Fruit fly (Drosophila melanogaster) whole organism, prepupa: Measurements from ENCODE around the gene mof.

ENCODE experiments used
- Blimp-1 ChIP-seq: fragments of 200-800 bp; sonication (Bioruptor generic); optimal IDR thresholded peaks from 3 replicates; lab custom pipeline; 2017; ENCODE audit warnings: missing biosample characterization, missing genetic modification characterization, mild to moderate bottlenecking, moderate library complexity, missing genetic modification reagents
- CG10631 ChIP-seq: fragments of 200-800 bp; sonication (Bioruptor generic); optimal IDR thresholded peaks from 2 replicates; lab custom pipeline; 2016; ENCODE audit warnings: missing biosample characterization, missing genetic modification characterization
- CG10669 ChIP-seq: fragments of 200-800 bp; sonication (Bioruptor generic); optimal IDR thresholded peaks from 3 replicates; lab custom pipeline; 2018; ENCODE audit warnings: missing biosample characterization, mild to moderate bottlenecking, missing genetic modification characterization, moderate library complexity
- CG11294 ChIP-seq: fragments of 200-800 bp; sonication (Bioruptor generic); IDR thresholded peaks from 2 replicates; pipeline ENCODE4 v1.3.6; 2022; ENCODE audit warnings: missing biosample characterization, missing genetic modification characterization
- CG11762 ChIP-seq: fragments of 200-800 bp; sonication (Bioruptor generic); optimal IDR thresholded peaks from 3 replicates; lab custom pipeline; 2016; ENCODE audit warnings: missing biosample characterization, missing genetic modification characterization; ENCODE audit not compliant: insufficient read depth
- CG11902 ChIP-seq: fragments of 200-800 bp; sonication (Bioruptor generic); optimal IDR thresholded peaks from 3 replicates; lab custom pipeline; 2016; ENCODE audit warnings: missing biosample characterization, missing genetic modification characterization
- CG15336 ChIP-seq: fragments of 200-800 bp; sonication (Bioruptor generic); IDR thresholded peaks from 2 replicates; pipeline ENCODE4 v1.3.6; 2022; ENCODE audit warnings: missing biosample characterization, missing genetic modification characterization
- CG1621 ChIP-seq: fragments of 200-800 bp; sonication (Bioruptor generic); optimal IDR thresholded peaks from 3 replicates; lab custom pipeline; 2018; ENCODE audit warnings: missing biosample characterization, mild to moderate bottlenecking, missing genetic modification characterization
- CG16779 ChIP-seq: fragments of 200-800 bp; sonication (Bioruptor generic); optimal IDR thresholded peaks from 3 replicates; lab custom pipeline; 2017; ENCODE audit warnings: missing biosample characterization, mild to moderate bottlenecking, missing genetic modification characterization
- CG32006 ChIP-seq: fragments of 200-800 bp; sonication (Bioruptor generic); optimal IDR thresholded peaks from 3 replicates; lab custom pipeline; 2017; ENCODE audit warnings: missing biosample characterization, mild to moderate bottlenecking, missing genetic modification characterization
- CG34406 ChIP-seq: fragments of 200-800 bp; sonication (Bioruptor generic); optimal IDR thresholded peaks from 3 replicates; lab custom pipeline; 2016; ENCODE audit warnings: missing biosample characterization, missing genetic modification characterization
- CG6163 ChIP-seq: fragments of 200-800 bp; sonication (Bioruptor generic); IDR thresholded peaks from 3 replicates; pipeline ENCODE4 v1.3.6; 2022; ENCODE audit warnings: missing biosample characterization, missing genetic modification characterization
- CG6276 ChIP-seq: fragments of 200-800 bp; sonication (Bioruptor generic); optimal IDR thresholded peaks from 2 replicates; lab custom pipeline; 2017; ENCODE audit warnings: missing biosample characterization, mild to moderate bottlenecking, missing genetic modification characterization
- CG6792 ChIP-seq: fragments of 200-800 bp; sonication (Bioruptor generic); optimal IDR thresholded peaks from 3 replicates; lab custom pipeline; 2016; ENCODE audit warnings: missing biosample characterization, missing genetic modification characterization
- CG6808 ChIP-seq: fragments of 200-800 bp; sonication (Bioruptor generic); optimal IDR thresholded peaks from 3 replicates; lab custom pipeline; 2017; ENCODE audit warnings: missing biosample characterization, missing genetic modification characterization, mild to moderate bottlenecking, moderate library complexity, missing genetic modification reagents
- CG6854 ChIP-seq: fragments of 200-800 bp; sonication (Bioruptor generic); optimal IDR thresholded peaks from 2 replicates; lab custom pipeline; 2017; ENCODE audit warnings: missing biosample characterization, mild to moderate bottlenecking, missing genetic modification characterization
- CG7368 ChIP-seq: fragments of 200-800 bp; sonication (Bioruptor generic); optimal IDR thresholded peaks from 3 replicates; lab custom pipeline; 2016; ENCODE audit warnings: missing biosample characterization, missing genetic modification characterization
- CG8119 ChIP-seq: fragments of 200-800 bp; sonication (Bioruptor generic); IDR thresholded peaks from 3 replicates; pipeline ENCODE4 v1.3.6; 2022; ENCODE audit warnings: missing biosample characterization, missing genetic modification characterization
- CG9139 ChIP-seq: fragments of 200-800 bp; sonication (Bioruptor generic); optimal IDR thresholded peaks from 3 replicates; lab custom pipeline; 2017; ENCODE audit warnings: missing biosample characterization, mild to moderate bottlenecking, missing genetic modification characterization
- Eip75B ChIP-seq: fragments of 200-800 bp; sonication (Bioruptor generic); optimal IDR thresholded peaks from 3 replicates; lab custom pipeline; 2016; ENCODE audit warnings: missing biosample characterization, missing genetic modification characterization
- Eip78C ChIP-seq: fragments of 200-800 bp; sonication (Bioruptor generic); peaks from one replicate; lab custom pipeline; 2016; ENCODE audit warnings: missing biosample characterization, missing genetic modification characterization
- Eip93F ChIP-seq: fragments of 200-800 bp; sonication (Bioruptor generic); optimal IDR thresholded peaks from 2 replicates; lab custom pipeline; 2016; ENCODE audit warnings: missing biosample characterization, mild to moderate bottlenecking, missing genetic modification characterization
- Ets21C ChIP-seq: fragments of 200-800 bp; sonication (Bioruptor generic); optimal IDR thresholded peaks from 3 replicates; lab custom pipeline; 2016; ENCODE audit warnings: missing biosample characterization, missing genetic modification characterization
- Gug ChIP-seq: fragments of 200-800 bp; sonication (Bioruptor generic); IDR thresholded peaks from 2 replicates; pipeline ENCODE4 v1.3.6; 2022; ENCODE audit warnings: missing biosample characterization, missing genetic modification characterization
- Hr4 ChIP-seq: fragments of 200-800 bp; sonication (Bioruptor generic); optimal IDR thresholded peaks from 3 replicates; lab custom pipeline; 2016; ENCODE audit warnings: missing biosample characterization, missing genetic modification characterization
- Met ChIP-seq: fragments of 200-800 bp; sonication (Bioruptor generic); optimal IDR thresholded peaks from 3 replicates; lab custom pipeline; 2016; ENCODE audit warnings: missing biosample characterization, missing genetic modification characterization
- OdsH ChIP-seq: fragments of 200-800 bp; sonication (Bioruptor generic); optimal IDR thresholded peaks from 3 replicates; lab custom pipeline; 2016; ENCODE audit warnings: missing biosample characterization, missing genetic modification characterization
- Smox ChIP-seq: fragments of 200-800 bp; sonication (Bioruptor generic); optimal IDR thresholded peaks from 3 replicates; lab custom pipeline; 2016; ENCODE audit warnings: missing biosample characterization, missing genetic modification characterization
- Sox102F ChIP-seq: fragments of 200-800 bp; sonication (Bioruptor generic); optimal IDR thresholded peaks from 2 replicates; lab custom pipeline; 2016; ENCODE audit warnings: missing biosample characterization, mild to moderate bottlenecking, missing genetic modification characterization
- Sox14 ChIP-seq: fragments of 200-800 bp; sonication (Bioruptor generic); optimal IDR thresholded peaks from 3 replicates; lab custom pipeline; 2016; ENCODE audit warnings: missing biosample characterization, missing genetic modification characterization
- Sox15 ChIP-seq: fragments of 200-800 bp; sonication (Bioruptor generic); optimal IDR thresholded peaks from 3 replicates; lab custom pipeline; 2016; ENCODE audit warnings: missing biosample characterization, missing genetic modification characterization
- achi ChIP-seq: fragments of 200-800 bp; sonication (Bioruptor generic); optimal IDR thresholded peaks from 3 replicates; lab custom pipeline; 2016; ENCODE audit warnings: missing biosample characterization, missing genetic modification characterization
- cyc ChIP-seq: fragments of 200-800 bp; sonication (Bioruptor generic); optimal IDR thresholded peaks from 3 replicates; lab custom pipeline; 2016; ENCODE audit warnings: missing biosample characterization, missing genetic modification characterization
- dac ChIP-seq: fragments of 200-800 bp; sonication (Bioruptor generic); optimal IDR thresholded peaks from 2 replicates; lab custom pipeline; 2017; ENCODE audit warnings: missing biosample characterization, mild to moderate bottlenecking, missing genetic modification characterization
- dsx ChIP-seq: fragments of 200-800 bp; optimal IDR thresholded peaks from 3 replicates; lab custom pipeline; 2019; ENCODE audit warnings: missing biosample characterization, mild to moderate bottlenecking, missing genetic modification characterization, moderate library complexity; ENCODE audit not compliant: poor library complexity, severe bottlenecking
- eg ChIP-seq: fragments of 200-800 bp; sonication (Bioruptor generic); IDR thresholded peaks from 3 replicates; pipeline ENCODE4 v1.3.6; 2022; ENCODE audit warnings: missing biosample characterization, missing genetic modification characterization
- fd85E ChIP-seq: fragments of 200-800 bp; sonication (Bioruptor generic); optimal IDR thresholded peaks from 3 replicates; lab custom pipeline; 2016; ENCODE audit warnings: missing biosample characterization, missing genetic modification characterization
- lz ChIP-seq: fragments of 200-800 bp; sonication (Bioruptor generic); optimal IDR thresholded peaks from 3 replicates; lab custom pipeline; 2016; ENCODE audit warnings: missing biosample characterization, missing genetic modification characterization
- net ChIP-seq: fragments of 200-800 bp; sonication (Bioruptor generic); optimal IDR thresholded peaks from 3 replicates; lab custom pipeline; 2016; ENCODE audit warnings: missing biosample characterization, missing genetic modification characterization
- pdm3 ChIP-seq: fragments of 200-800 bp; sonication (Bioruptor generic); optimal IDR thresholded peaks from 3 replicates; lab custom pipeline; 2016; ENCODE audit warnings: missing biosample characterization, missing genetic modification characterization
- svp ChIP-seq: fragments of 200-800 bp; sonication (Bioruptor generic); peaks from one replicate; lab custom pipeline; 2016; ENCODE audit warnings: missing biosample characterization, missing genetic modification characterization
- vri ChIP-seq: fragments of 200-800 bp; sonication (Bioruptor generic); optimal IDR thresholded peaks from 3 replicates; lab custom pipeline; 2016; ENCODE audit warnings: missing biosample characterization, mild to moderate bottlenecking, missing genetic modification characterization

mof gene

dm6 chrX:5923124-5923523 is 46.5 kb upstream of the mof start (continued):
- TF ChIP-seq vri (GFP tag; lab: Kevin White, UChicago) (peak; percentile 48), Ets21C (GFP tag; lab: Kevin White, UChicago) (peak; percentile 75), eg (GFP tag; lab: Robert Waterston, UW) (peak; percentile 38; the same call in 1 of the 3 replicates), CG32006 (GFP tag; lab: Kevin White, UChicago) (peak; percentile 52), Eip78C (GFP tag; lab: Kevin White, UChicago) (peak; percentile 94), CG11902 (GFP tag; lab: Kevin White, UChicago) (peak; percentile 71), CG10631 (peak; percentile 59), CG34406 (GFP tag; lab: Kevin White, UChicago) (peak; percentile 68), Sox15 (GFP tag; lab: Kevin White, UChicago) (peak; percentile 64), Eip75B (GFP tag; lab: Kevin White, UChicago) (peak; percentile 81), CG6808 (no peak)

dm6 chrX:5922057-5922456 is 45.4 kb upstream of the mof start:
- TF ChIP-seq net (GFP tag; lab: Kevin White, UChicago) (no peak), CG6854 (GFP tag; lab: Kevin White, UChicago) (no peak), dac (no peak), Eip78C (GFP tag; lab: Kevin White, UChicago) (peak; percentile 5), lz (GFP tag; lab: Kevin White, UChicago) (no peak)

- TF ChIP-seq eg (GFP tag; lab: Robert Waterston, UW), result peak; percentile 57; the same call in 2 of the 3 replicates
- no peak for TF ChIP-seq vri (GFP tag; lab: Kevin White, UChicago)
- TF ChIP-seq CG6276 (GFP tag; lab: Kevin White, UChicago), result peak; percentile 55
- TF ChIP-seq CG32006 (GFP tag; lab: Kevin White, UChicago), result peak; percentile 1
- TF ChIP-seq CG6163 (GFP tag; lab: Robert Waterston, UW), result 0 out of 3 replicates have a peak, but pooled peaks have one; percentile 19
- TF ChIP-seq CG16779 (tag; lab: Kevin White, UChicago), result peak; percentile 6
- TF ChIP-seq CG15336 (GFP tag; lab: Robert Waterston, UW), result peak; percentile 49; the same call in 1 of the 2 replicates
- no peak for TF ChIP-seq dac
Observed at dm6 chrX:5920932-5921331, 44.3 kb upstream of the mof start.

dm6 chrX:5918499-5919126 is 42.0 kb upstream of the mof start:
- TF ChIP-seq eg (GFP tag; lab: Robert Waterston, UW), result peak; percentile 100
- TF ChIP-seq net (GFP tag; lab: Kevin White, UChicago), result peak; percentile 99
- peak; percentile 99 for TF ChIP-seq CG11762 (GFP tag; lab: Kevin White, UChicago)
- TF ChIP-seq Met (GFP tag; lab: Kevin White, UChicago), result peak; percentile 99
- peak; percentile 99 for TF ChIP-seq achi (GFP tag; lab: Kevin White, UChicago)
- TF ChIP-seq dsx (GFP tag; lab: Kevin White, UChicago), result peak; percentile 98
- peak; percentile 96 for TF ChIP-seq Blimp-1 (GFP tag; lab: Kevin White, UChicago)
- peak; percentile 99 for TF ChIP-seq Sox102F (GFP tag; lab: Kevin White, UChicago)
- TF ChIP-seq Hr4, result peak; percentile 100
- TF ChIP-seq CG11294, result peak; percentile 99
- peak; percentile 100 for TF ChIP-seq pdm3 (GFP tag; lab: Kevin White, UChicago)
- peak; percentile 99 for TF ChIP-seq vri (GFP tag; lab: Kevin White, UChicago)
- TF ChIP-seq CG6792 (GFP tag; lab: Kevin White, UChicago), result peak; percentile 100
- TF ChIP-seq cyc (GFP tag; lab: Kevin White, UChicago), result peak; percentile 99
- peak; percentile 97 for TF ChIP-seq Eip93F (GFP tag; lab: Kevin White, UChicago)
- TF ChIP-seq Sox15 (GFP tag; lab: Kevin White, UChicago), result peak; percentile 99
- peak; percentile 99 for TF ChIP-seq CG10669
- TF ChIP-seq CG32006 (GFP tag; lab: Kevin White, UChicago), result peak; percentile 100
- TF ChIP-seq CG1621 (tag; lab: Kevin White, UChicago), result peak; percentile 99
- peak; percentile 100 for TF ChIP-seq svp (GFP tag; lab: Kevin White, UChicago)
- peak; percentile 99 for TF ChIP-seq CG6276 (GFP tag; lab: Kevin White, UChicago)
- peak; percentile 99 for TF ChIP-seq CG9139 (GFP tag; lab: Kevin White, UChicago)
- peak; percentile 100 for TF ChIP-seq OdsH (GFP tag; lab: Kevin White, UChicago)
- peak; percentile 99 for TF ChIP-seq Gug (GFP tag; lab: Robert Waterston, UW)
- TF ChIP-seq Eip78C (GFP tag; lab: Kevin White, UChicago), result peak; percentile 100
- peak; percentile 100 for TF ChIP-seq Sox14 (GFP tag; lab: Kevin White, UChicago)
- peak; percentile 98 for TF ChIP-seq fd85E (GFP tag; lab: Kevin White, UChicago)
- peak; percentile 99 for TF ChIP-seq CG34406 (GFP tag; lab: Kevin White, UChicago)
- peak; percentile 99 for TF ChIP-seq dac
- peak; percentile 100 for TF ChIP-seq Eip75B (GFP tag; lab: Kevin White, UChicago)
- peak; percentile 99 for TF ChIP-seq CG15336 (GFP tag; lab: Robert Waterston, UW)
- TF ChIP-seq Smox (GFP tag; lab: Kevin White, UChicago), result peak; percentile 99
- peak; percentile 99 for TF ChIP-seq CG8119 (GFP tag; lab: Robert Waterston, UW)
- TF ChIP-seq CG7368 (GFP tag; lab: Kevin White, UChicago), result peak; percentile 100
